Worm (Caenorhabditis elegans): Measurements from ENCODE around the gene W02B8.1.
A peak's percentile ranks its signal among the peaks of the same experiment; 100 is the strongest.

DNA sequence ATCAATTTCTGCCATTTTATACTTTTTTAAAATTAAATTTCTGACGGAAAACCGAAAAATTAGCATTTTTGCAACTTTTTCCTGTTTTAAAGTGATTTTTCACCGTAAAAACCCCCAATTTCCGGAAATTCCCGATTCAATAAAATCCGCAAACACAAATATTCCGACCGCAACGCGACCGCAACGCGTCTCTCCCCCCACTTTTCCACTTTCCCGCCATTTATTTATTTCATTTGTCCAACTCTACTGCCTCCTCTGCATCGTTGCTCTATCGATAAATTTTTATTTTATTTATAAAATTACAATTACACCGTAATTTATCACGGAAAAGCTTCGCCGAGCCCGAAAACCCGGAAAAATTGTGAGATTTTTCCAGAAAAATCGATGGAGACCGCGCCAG lies 13.6 kb downstream of the W02B8.1 start, which contains the start of gene mcd-1:
- TF ChIP-seq lin-35 (GFP tag; optimal IDR thresholded peaks at IDR 0.05): peak; percentile 78 to 93
- TF ChIP-seq unc-98 (GFP tag; IDR thresholded peaks at IDR 0.05): no peak
- TF ChIP-seq mdl-1 (tag; optimal IDR thresholded peaks at IDR 0.05): peak in 1 of 2 experiments; percentile 38
- no peak for TF ChIP-seq pqm-1 (tag; optimal IDR thresholded peaks at IDR 0.05)
- no peak for TF ChIP-seq aly-2 (tag; optimal IDR thresholded peaks at IDR 0.05)
- TF ChIP-seq rnt-1 (tag; optimal IDR thresholded peaks at IDR 0.05): no peak
- peak; percentile 67 for TF ChIP-seq lin-13 (GFP tag; optimal IDR thresholded peaks at IDR 0.05)
- TF ChIP-seq C16A3.4 (tag; optimal IDR thresholded peaks at IDR 0.05): peak; percentile 59
- TF ChIP-seq mef-2 (tag; optimal IDR thresholded peaks at IDR 0.05): no peak

Measured in whole organism, L1 larva.